Worm (Caenorhabditis elegans) whole organism, L1 larva: Measurements from ENCODE around the gene pqn-39.

Source experiments
- C16A3.4 ChIP-seq: fragments of 150-350 bp; optimal IDR thresholded peaks from 2 replicates; lab custom pipeline; 2014; ENCODE audit warnings: missing biosample characterization, missing genetic modification characterization
- F16B12.6 ChIP-seq: fragments of 150-350 bp; optimal IDR thresholded peaks from 2 replicates; lab custom pipeline; 2014; ENCODE audit warnings: missing biosample characterization, missing genetic modification characterization
- Y116A8C.19 ChIP-seq: sonication (generic microtip); optimal IDR thresholded peaks from 2 replicates; lab custom pipeline; 2016; ENCODE audit warnings: missing compliant biosample characterization, missing genetic modification characterization, borderline replicate concordance
- aly-2 ChIP-seq: fragments of 150-350 bp; optimal IDR thresholded peaks from 2 replicates; lab custom pipeline; 2014; ENCODE audit warnings: missing biosample characterization, missing genetic modification characterization
- ama-1 ChIP-seq: fragments of 150-350 bp; optimal IDR thresholded peaks from 2 replicates; lab custom pipeline; 2014
- blmp-1 ChIP-seq: fragments of 150-350 bp; optimal IDR thresholded peaks from 2 replicates; lab custom pipeline; 2014; ENCODE audit warnings: missing biosample characterization, missing genetic modification characterization
- ceh-63 ChIP-seq: fragments of 200-800 bp; sonication (Bioruptor generic); optimal IDR thresholded peaks from 2 replicates; lab custom pipeline; 2018; ENCODE audit warnings: mild to moderate bottlenecking, missing genetic modification characterization, missing compliant biosample characterization
- ceh-8 ChIP-seq: fragments of 200-800 bp; sonication (Bioruptor generic); optimal IDR thresholded peaks from 2 replicates; lab custom pipeline; 2018; ENCODE audit warnings: mild to moderate bottlenecking, missing genetic modification characterization, moderate library complexity, missing compliant biosample characterization
- ceh-82 ChIP-seq, 3 experiments: fragments of 150-350 bp in 1 of 3; sonication (generic microtip) in 2 of 3; optimal IDR thresholded peaks; 2 replicates each; lab custom pipeline; 2014 to 2017; ENCODE audit warnings: missing biosample characterization in 3 of 3, missing genetic modification characterization in 3 of 3
- ceh-90 ChIP-seq: sonication (generic microtip); optimal IDR thresholded peaks from 2 replicates; lab custom pipeline; 2016; ENCODE audit warnings: missing genetic modification characterization, missing compliant biosample characterization
- dsc-1 ChIP-seq: sonication (generic microtip); optimal IDR thresholded peaks from 2 replicates; lab custom pipeline; 2016; ENCODE audit warnings: mild to moderate bottlenecking, missing genetic modification characterization, missing compliant biosample characterization
- egl-13 ChIP-seq: sonication (generic microtip); optimal IDR thresholded peaks from 2 replicates; lab custom pipeline; 2016; ENCODE audit warnings: missing genotype, missing genetic modification reagents, missing genetic modification characterization, missing compliant biosample characterization
- egl-27 ChIP-seq, 2 experiments: fragments of 150-350 bp in 1 of 2; sonication (generic microtip); optimal IDR thresholded peaks; 3 replicates each; lab custom pipeline; 2017 to 2018; ENCODE audit warnings: missing biosample characterization in 2 of 2, missing genetic modification characterization in 2 of 2, missing genetic modification reagents in 2 of 2
- elt-2 ChIP-seq: sonication (generic microtip); optimal IDR thresholded peaks from 2 replicates; lab custom pipeline; 2016; ENCODE audit warnings: missing genetic modification characterization, mild to moderate bottlenecking, inconsistent platforms, missing compliant biosample characterization, missing genetic modification reagents
- elt-3 ChIP-seq, 6 experiments: fragments of 150-350 bp in 1 of 6; sonication (generic microtip); optimal IDR thresholded peaks; 2 replicates each; lab custom pipeline; 2017 to 2018; ENCODE audit warnings: missing biosample characterization in 6 of 6, missing genetic modification characterization in 6 of 6, inconsistent platforms in 1 of 6
- ets-5 ChIP-seq: fragments of 200-800 bp; sonication (Bioruptor generic); IDR thresholded peaks from 2 replicates; pipeline ENCODE4 v1.3.6; 2022; ENCODE audit warnings: missing genetic modification characterization, missing compliant biosample characterization
- fkh-4 ChIP-seq: sonication (generic microtip); optimal IDR thresholded peaks from 2 replicates; lab custom pipeline; 2016; ENCODE audit warnings: missing compliant biosample characterization, missing genetic modification characterization, borderline replicate concordance
- fkh-8 ChIP-seq: sonication (generic microtip); optimal IDR thresholded peaks from 2 replicates; lab custom pipeline; 2016; ENCODE audit warnings: mild to moderate bottlenecking, missing genetic modification characterization, missing compliant biosample characterization
- fos-1 ChIP-seq: fragments of 150-350 bp; optimal IDR thresholded peaks from 2 replicates; lab custom pipeline; 2014; ENCODE audit warnings: missing biosample characterization, missing genetic modification characterization
- hlh-17 ChIP-seq: fragments of 200-800 bp; sonication (Bioruptor generic); optimal IDR thresholded peaks from 2 replicates; lab custom pipeline; 2018; ENCODE audit warnings: missing genetic modification characterization, mild to moderate bottlenecking, missing compliant biosample characterization, moderate library complexity, borderline replicate concordance
- hlh-4 ChIP-seq: sonication (generic microtip); optimal IDR thresholded peaks from 2 replicates; lab custom pipeline; 2016; ENCODE audit warnings: mild to moderate bottlenecking, missing genetic modification characterization, missing compliant biosample characterization
- hpl-2 ChIP-seq: fragments of 150-350 bp; optimal IDR thresholded peaks from 2 replicates; lab custom pipeline; 2014; ENCODE audit warnings: missing biosample characterization, missing genetic modification reagents, missing genetic modification characterization
- lin-13 ChIP-seq: fragments of 150-350 bp; optimal IDR thresholded peaks from 2 replicates; lab custom pipeline; 2014; ENCODE audit warnings: missing biosample characterization, missing genetic modification reagents, missing genetic modification characterization
- lin-14 ChIP-seq: fragments of 200-800 bp; sonication (Bioruptor generic); optimal IDR thresholded peaks from 2 replicates; lab custom pipeline; 2018; ENCODE audit warnings: mild to moderate bottlenecking, missing genetic modification characterization, moderate library complexity, missing compliant biosample characterization
- lin-15B ChIP-seq: fragments of 150-350 bp; sonication (generic microtip); optimal IDR thresholded peaks from 3 replicates; lab custom pipeline; 2014; ENCODE audit warnings: missing biosample characterization, missing genetic modification characterization
- lin-39 ChIP-seq: fragments of 150-350 bp; optimal IDR thresholded peaks from 2 replicates; lab custom pipeline; 2014; ENCODE audit warnings: missing biosample characterization, missing genetic modification reagents, missing genetic modification characterization
- lir-3 ChIP-seq: sonication (generic microtip); optimal IDR thresholded peaks from 2 replicates; lab custom pipeline; 2016; ENCODE audit warnings: mild to moderate bottlenecking, missing genetic modification characterization, moderate library complexity, missing compliant biosample characterization; ENCODE audit not compliant: poor library complexity
- lsy-2 ChIP-seq, 2 experiments: fragments of 150-350 bp; optimal IDR thresholded peaks; 2 replicates each; lab custom pipeline; 2014; ENCODE audit warnings: missing biosample characterization in 2 of 2, missing genetic modification characterization in 2 of 2
- mab-9 ChIP-seq: fragments of 200-800 bp; sonication (Bioruptor generic); IDR thresholded peaks from 2 replicates; pipeline ENCODE4 v1.3.6; 2022; ENCODE audit warnings: missing genetic modification reagents, missing genetic modification characterization, missing compliant biosample characterization
- mdl-1 ChIP-seq, 2 experiments: fragments of 150-350 bp; optimal IDR thresholded peaks; 2 replicates each; lab custom pipeline; 2014 to 2017; ENCODE audit warnings: missing biosample characterization in 2 of 2, missing genetic modification characterization in 2 of 2, inconsistent platforms in 1 of 2
- nhr-19 ChIP-seq: fragments of 200-800 bp; sonication (Bioruptor generic); conservative IDR thresholded peaks from 2 replicates; pipeline ENCODE4 v1.3.6; 2022; ENCODE audit warnings: missing genetic modification characterization, missing compliant biosample characterization
- nhr-20 ChIP-seq: sonication (generic microtip); optimal IDR thresholded peaks from 2 replicates; lab custom pipeline; 2016; ENCODE audit warnings: mild to moderate bottlenecking, missing genetic modification characterization, missing compliant biosample characterization
- nhr-28 ChIP-seq: fragments of 150-350 bp; optimal IDR thresholded peaks from 2 replicates; lab custom pipeline; 2014; ENCODE audit warnings: missing biosample characterization, missing genetic modification characterization
- nhr-71 ChIP-seq: sonication (generic microtip); optimal IDR thresholded peaks from 2 replicates; lab custom pipeline; 2016; ENCODE audit warnings: mild to moderate bottlenecking, missing genetic modification characterization, moderate library complexity, missing compliant biosample characterization
- nhr-85 ChIP-seq: sonication (generic microtip); peaks from one replicate; lab custom pipeline; 2016; ENCODE audit warnings: missing genetic modification characterization, inconsistent platforms, missing compliant biosample characterization
- pqm-1 ChIP-seq: sonication (generic microtip); optimal IDR thresholded peaks from 3 replicates; lab custom pipeline; 2017; ENCODE audit warnings: missing biosample characterization, missing genetic modification characterization
- skn-1 ChIP-seq: fragments of 150-350 bp; optimal IDR thresholded peaks from 2 replicates; lab custom pipeline; 2014; ENCODE audit warnings: missing biosample characterization, missing genetic modification characterization
- snpc-4 ChIP-seq: fragments of 150-350 bp; optimal IDR thresholded peaks from 2 replicates; lab custom pipeline; 2014; ENCODE audit warnings: missing biosample characterization, missing genetic modification characterization
- snu-23 ChIP-seq: sonication (generic microtip); optimal IDR thresholded peaks from 2 replicates; lab custom pipeline; 2016; ENCODE audit warnings: missing genetic modification characterization, missing compliant biosample characterization
- sox-4 ChIP-seq: sonication (generic microtip); optimal IDR thresholded peaks from 2 replicates; lab custom pipeline; 2016; ENCODE audit warnings: missing genetic modification characterization, missing compliant biosample characterization
- sptf-1 ChIP-seq: fragments of 150-350 bp; optimal IDR thresholded peaks from 2 replicates; lab custom pipeline; 2014; ENCODE audit warnings: missing biosample characterization, missing genetic modification characterization
- sup-37 ChIP-seq: fragments of 200-800 bp; sonication (Bioruptor generic); optimal IDR thresholded peaks from 2 replicates; lab custom pipeline; 2018; ENCODE audit warnings: mild to moderate bottlenecking, missing genetic modification characterization, missing compliant biosample characterization
- swsn-7 ChIP-seq: sonication (generic microtip); optimal IDR thresholded peaks from 2 replicates; lab custom pipeline; 2016; ENCODE audit warnings: missing genetic modification characterization, missing compliant biosample characterization
- tbx-2 ChIP-seq: sonication (generic microtip); optimal IDR thresholded peaks from 2 replicates; lab custom pipeline; 2016; ENCODE audit warnings: missing genetic modification characterization, missing compliant biosample characterization
- unc-62 ChIP-seq: fragments of 150-350 bp; optimal IDR thresholded peaks from 2 replicates; lab custom pipeline; 2014; ENCODE audit warnings: missing biosample characterization, missing genetic modification reagents, missing genetic modification characterization
- unc-98 ChIP-seq: fragments of 200-800 bp; sonication (Bioruptor generic); IDR thresholded peaks from 2 replicates; pipeline ENCODE4 v1.3.6; 2022; ENCODE audit warnings: missing genetic modification characterization, missing compliant biosample characterization
- zag-1 ChIP-seq: fragments of 150-350 bp; optimal IDR thresholded peaks from 2 replicates; lab custom pipeline; 2014; ENCODE audit warnings: missing biosample characterization, missing genetic modification characterization
- zip-4 ChIP-seq: fragments of 200-800 bp; sonication (Bioruptor generic); optimal IDR thresholded peaks from 2 replicates; lab custom pipeline; 2018; ENCODE audit warnings: mild to moderate bottlenecking, missing genetic modification characterization, moderate library complexity, missing compliant biosample characterization
- ztf-11 ChIP-seq, 2 experiments: sonication (generic microtip); optimal IDR thresholded peaks; 2 replicates each; lab custom pipeline; 2016 to 2017; ENCODE audit warnings: missing genetic modification characterization in 2 of 2, missing biosample characterization in 1 of 2, missing compliant biosample characterization in 1 of 2
- ztf-4 ChIP-seq: fragments of 150-350 bp; optimal IDR thresholded peaks from 2 replicates; lab custom pipeline; 2014; ENCODE audit warnings: missing biosample characterization, missing genetic modification characterization

Gene pqn-39

ce11 chrX:13918143-13918542, 50.3 kb downstream of the pqn-39 start (continued):
- no peak for TF ChIP-seq zip-4
- TF ChIP-seq sox-4 (tag; lab: Kevin White, UChicago), result no peak
- TF ChIP-seq Y116A8C.19, result no peak
- TF ChIP-seq sptf-1 (tag; lab: Kevin White, UChicago), result no peak
- TF ChIP-seq ceh-90 (tag; lab: Kevin White, UChicago), result no peak
- TF ChIP-seq egl-13 (tag; lab: Kevin White, UChicago), result no peak
- no peak for TF ChIP-seq ztf-4 (tag; lab: Kevin White, UChicago)
- no peak for TF ChIP-seq pqm-1 (tag; lab: Kevin White, UChicago)
- no peak for TF ChIP-seq ztf-11 (tag; optimal IDR thresholded peaks at IDR 0.05; lab: Kevin White, UChicago)
- no peak for TF ChIP-seq hpl-2 (GFP tag; lab: Kevin White, UChicago)
- no peak for TF ChIP-seq elt-2 (tag; lab: Kevin White, UChicago)
- TF ChIP-seq lin-39, result no peak
- no peak for TF ChIP-seq lin-13 (GFP tag; lab: Kevin White, UChicago)
- peak; percentile 27 for TF ChIP-seq nhr-71 (tag; lab: Kevin White, UChicago)
- no peak for TF ChIP-seq tbx-2 (tag; lab: Kevin White, UChicago)
- no peak for TF ChIP-seq unc-62 (GFP tag; lab: Kevin White, UChicago)
- TF ChIP-seq nhr-20 (tag; lab: Kevin White, UChicago), result peak; percentile 15
- TF ChIP-seq aly-2 (tag; lab: Kevin White, UChicago), result no peak
- TF ChIP-seq snu-23 (GFP tag; lab: Kevin White, UChicago), result peak; percentile 12
- peak in 1 of 2 experiments; percentile 28 for TF ChIP-seq lsy-2 (tag; optimal IDR thresholded peaks at IDR 0.05; lab: Kevin White, UChicago)
- no peak for TF ChIP-seq fos-1 (tag; lab: Kevin White, UChicago)
- no peak for TF ChIP-seq C16A3.4 (tag; lab: Kevin White, UChicago)
- TF ChIP-seq nhr-85 (tag; lab: Kevin White, UChicago), result no peak
- no peak for TF ChIP-seq ets-5 (GFP tag; lab: Robert Waterston, UW)
- no peak for TF ChIP-seq unc-98
- no peak for TF ChIP-seq ama-1 (lab: Kevin White, UChicago)
- TF ChIP-seq lir-3 (tag; lab: Kevin White, UChicago), result no peak
- no peak for TF ChIP-seq F16B12.6 (tag; lab: Kevin White, UChicago)
- no peak for TF ChIP-seq snpc-4 (tag; lab: Kevin White, UChicago)
- no peak for TF ChIP-seq nhr-28 (tag; lab: Kevin White, UChicago)
- no peak for TF ChIP-seq zag-1 (tag; lab: Kevin White, UChicago)
- no peak for TF ChIP-seq ceh-63 (GFP tag; lab: Kevin White, UChicago)
- TF ChIP-seq mdl-1 (tag; optimal IDR thresholded peaks at IDR 0.05; lab: Kevin White, UChicago), result no peak
- TF ChIP-seq fkh-4 (tag; lab: Kevin White, UChicago), result no peak
- TF ChIP-seq blmp-1 (tag; lab: Kevin White, UChicago), result no peak
- peak; percentile 4 for TF ChIP-seq lin-14 (GFP tag; lab: Kevin White, UChicago)
- peak; percentile 6 for TF ChIP-seq fkh-8 (tag; lab: Kevin White, UChicago)
- no peak for TF ChIP-seq mab-9 (GFP tag; lab: Robert Waterston, UW)
- no peak for TF ChIP-seq ceh-8 (GFP tag; lab: Kevin White, UChicago)

ce11 chrX:13917121-13917755, 51.2 kb downstream of the pqn-39 start, which contains the start of gene ekl-5:
TSS of gene ekl-5 (minus strand) at chrX:13917171.
- no peak for TF ChIP-seq aly-2 (tag; lab: Kevin White, UChicago)
- peak in 1 of 3 experiments; percentile 39 for TF ChIP-seq ceh-82 (tag; optimal IDR thresholded peaks at IDR 0.05; lab: Kevin White, UChicago)
- no peak for TF ChIP-seq sox-4 (tag; lab: Kevin White, UChicago)
- TF ChIP-seq nhr-19 (GFP tag; lab: Robert Waterston, UW), result no peak
- peak; percentile 78 for TF ChIP-seq nhr-85 (tag; lab: Kevin White, UChicago)
- peak in 3 of 6 experiments; percentile 24 to 99 (median 84) for TF ChIP-seq elt-3 (tag; optimal IDR thresholded peaks at IDR 0.05; lab: Kevin White, UChicago)
- no peak for TF ChIP-seq snpc-4 (tag; lab: Kevin White, UChicago)
- no peak for TF ChIP-seq zip-4
- peak; percentile 43 for TF ChIP-seq tbx-2 (tag; lab: Kevin White, UChicago)
- TF ChIP-seq hlh-4 (tag; lab: Kevin White, UChicago), result no peak
- TF ChIP-seq C16A3.4 (tag; lab: Kevin White, UChicago), result no peak
- TF ChIP-seq blmp-1 (tag; lab: Kevin White, UChicago), result peak; percentile 63
- TF ChIP-seq unc-98, result no peak
- TF ChIP-seq snu-23 (GFP tag; lab: Kevin White, UChicago), result peak; percentile 74
- TF ChIP-seq egl-27 (tag; optimal IDR thresholded peaks at IDR 0.05; lab: Kevin White, UChicago), result no peak
- TF ChIP-seq nhr-71 (tag; lab: Kevin White, UChicago), result peak; percentile 66
- no peak for TF ChIP-seq lir-3 (tag; lab: Kevin White, UChicago)
- no peak for TF ChIP-seq lin-15B
- TF ChIP-seq hlh-17, result no peak
- peak; percentile 5 for TF ChIP-seq dsc-1 (tag; lab: Kevin White, UChicago)
- TF ChIP-seq sup-37 (GFP tag; lab: Kevin White, UChicago), result no peak
- TF ChIP-seq swsn-7 (tag; lab: Kevin White, UChicago), result peak; percentile 47
- peak; percentile 52 for TF ChIP-seq skn-1 (tag; lab: Kevin White, UChicago)
